Fruit fly (Drosophila melanogaster): ENCODE results near the gene CG14933.

The CG14933 gene

dm6 chr2L:11842291-11843187 is at the start of gene CG14933, which contains the start of the genes CG44008, CG46426 and CG42486 (continued):
- TF ChIP-seq Side (GFP tag; optimal IDR thresholded peaks at IDR 0.05) (no peak), croc (GFP tag; conservative IDR thresholded peaks at IDR 0.05) (no peak), hkb (optimal IDR thresholded peaks at IDR 0.05) (no peak), hkb (GFP tag; IDR thresholded peaks at IDR 0.05) (no peak), GATAe (GFP tag; conservative IDR thresholded peaks at IDR 0.05) (0 out of 2 replicates have a peak, but pooled peaks have one; percentile 25), CG4617 (GFP tag; optimal IDR thresholded peaks at IDR 0.05; ENCODE audit: borderline replicate concordance) (no peak), CG11247 (GFP tag; IDR thresholded peaks at IDR 0.05) (no peak), CG17612 (GFP tag; IDR thresholded peaks at IDR 0.05) (no peak), CG17186 (GFP tag; optimal IDR thresholded peaks at IDR 0.05) (no peak), MTF-1 (GFP tag; optimal IDR thresholded peaks at IDR 0.05; ENCODE audit: borderline replicate concordance) (no peak), CG9727 (GFP tag; optimal IDR thresholded peaks at IDR 0.05) (no peak), chinmo (GFP tag; IDR thresholded peaks at IDR 0.05; ENCODE audit: partially characterized antibody) (peak; percentile 24; the same call in 1 of the 4 replicates)

dm6 chr2L:11793986-11794385 is 48.6 kb upstream of the CG14933 start, which contains the start of gene CG14937:
Gene CG14937, minus strand, starts transcription at chr2L:11794086.
- TF ChIP-seq CG1233 (GFP tag; optimal IDR thresholded peaks at IDR 0.05) (no peak), CG5180 (GFP tag; optimal IDR thresholded peaks at IDR 0.05) (no peak), pros (GFP tag; optimal IDR thresholded peaks at IDR 0.05) (peak; percentile 1), CG2129 (GFP tag; IDR thresholded peaks at IDR 0.05; ENCODE audit: partially characterized antibody) (peak; percentile 27; the same call in 1 of the 2 replicates), Dll (GFP tag; IDR thresholded peaks at IDR 0.05; ENCODE audit: partially characterized antibody) (peak; percentile 41; the same call in 1 of the 4 replicates), stwl (tag; optimal IDR thresholded peaks at IDR 0.05) (peak; percentile 9), bsh (GFP tag; optimal IDR thresholded peaks at IDR 0.05) (no peak), mirr (GFP tag; optimal IDR thresholded peaks at IDR 0.05) (no peak), BEAF-32 (GFP tag; optimal IDR thresholded peaks at IDR 0.05) (peak; percentile 36), insv (GFP tag; optimal IDR thresholded peaks at IDR 0.05) (peak in 1 of 2 experiments; percentile 1), Adf1 (GFP tag; IDR thresholded peaks at IDR 0.05) (no peak), Sry-δ (GFP tag; optimal IDR thresholded peaks at IDR 0.05) (peak; percentile 42), Rfx (GFP tag; IDR thresholded peaks at IDR 0.05) (no peak), zen (tag; optimal IDR thresholded peaks at IDR 0.05) (peak; percentile 76), ab (GFP tag; optimal IDR thresholded peaks at IDR 0.05) (no peak), Dad (GFP tag; optimal IDR thresholded peaks at IDR 0.05) (no peak), amos (GFP tag; IDR thresholded peaks at IDR 0.05; ENCODE audit: partially characterized antibody) (peak; percentile 40; the same call in 1 of the 2 replicates), wek (GFP tag; optimal IDR thresholded peaks at IDR 0.05) (no peak), CG11398 (GFP tag; optimal IDR thresholded peaks at IDR 0.05) (no peak), CG3838 (GFP tag; optimal IDR thresholded peaks at IDR 0.05) (no peak), CG16813 (GFP tag; IDR thresholded peaks at IDR 0.05; ENCODE audit: partially characterized antibody) (peak; percentile 45; the same call in 1 of the 3 replicates)

- no peak for TF ChIP-seq CG11696 (GFP tag; IDR thresholded peaks at IDR 0.05)
- TF ChIP-seq Med (GFP tag), result peak; percentile 50
- TF ChIP-seq CG7372 (GFP tag; IDR thresholded peaks at IDR 0.05), result no peak
- TF ChIP-seq gcm (GFP tag; optimal IDR thresholded peaks at IDR 0.05), result no peak
- TF ChIP-seq CG33213 (GFP tag; optimal IDR thresholded peaks at IDR 0.05), result no peak
- no peak for TF ChIP-seq CG3163 (GFP tag; optimal IDR thresholded peaks at IDR 0.05)
- TF ChIP-seq CG11085 (GFP tag; IDR thresholded peaks at IDR 0.05), result no peak
- peak; percentile 14 for TF ChIP-seq kah (GFP tag; optimal IDR thresholded peaks at IDR 0.05)
- peak in 1 of 2 experiments; percentile 84 for TF ChIP-seq Dfd (GFP tag; optimal IDR thresholded peaks at IDR 0.05)
- 0 out of 2 replicates have a peak, but pooled peaks have one; percentile 16 for TF ChIP-seq CG42726 (GFP tag; IDR thresholded peaks at IDR 0.05; ENCODE audit: partially characterized antibody)
- no peak for TF ChIP-seq sens (GFP tag)
These were observed 45.5 kb upstream of the CG14933 start for dm6 chr2L:11797127-11797526.
